Worm (Caenorhabditis elegans) whole organism, mixed stage, embryonic: ENCODE data around the gene pitr-1.

ENCODE experiments used
- bed-3 ChIP-seq: fragments of 200-800 bp; sonication (Bioruptor generic); optimal IDR thresholded peaks from 3 replicates; lab custom pipeline; 2018; ENCODE audit warnings: mild to moderate bottlenecking, missing genetic modification characterization, moderate library complexity, missing compliant biosample characterization
- lsy-2 ChIP-seq: fragments of 150-350 bp; optimal IDR thresholded peaks from 2 replicates; lab custom pipeline; 2014; ENCODE audit warnings: missing biosample characterization, missing genetic modification characterization
- nhr-76 ChIP-seq: sonication (generic microtip); optimal IDR thresholded peaks from 2 replicates; lab custom pipeline; 2017; ENCODE audit warnings: missing biosample characterization, missing genetic modification characterization
- snpc-4 ChIP-seq: fragments of 150-350 bp; optimal IDR thresholded peaks from 2 replicates; lab custom pipeline; 2014; ENCODE audit warnings: missing biosample characterization, missing genetic modification characterization
- unc-39 ChIP-seq: fragments of 150-350 bp; optimal IDR thresholded peaks from 2 replicates; lab custom pipeline; 2014; ENCODE audit warnings: missing biosample characterization, missing genetic modification characterization
- ztf-11 ChIP-seq: fragments of 150-350 bp; optimal IDR thresholded peaks from 2 replicates; lab custom pipeline; 2014; ENCODE audit warnings: missing biosample characterization, missing genetic modification characterization

DNA sequence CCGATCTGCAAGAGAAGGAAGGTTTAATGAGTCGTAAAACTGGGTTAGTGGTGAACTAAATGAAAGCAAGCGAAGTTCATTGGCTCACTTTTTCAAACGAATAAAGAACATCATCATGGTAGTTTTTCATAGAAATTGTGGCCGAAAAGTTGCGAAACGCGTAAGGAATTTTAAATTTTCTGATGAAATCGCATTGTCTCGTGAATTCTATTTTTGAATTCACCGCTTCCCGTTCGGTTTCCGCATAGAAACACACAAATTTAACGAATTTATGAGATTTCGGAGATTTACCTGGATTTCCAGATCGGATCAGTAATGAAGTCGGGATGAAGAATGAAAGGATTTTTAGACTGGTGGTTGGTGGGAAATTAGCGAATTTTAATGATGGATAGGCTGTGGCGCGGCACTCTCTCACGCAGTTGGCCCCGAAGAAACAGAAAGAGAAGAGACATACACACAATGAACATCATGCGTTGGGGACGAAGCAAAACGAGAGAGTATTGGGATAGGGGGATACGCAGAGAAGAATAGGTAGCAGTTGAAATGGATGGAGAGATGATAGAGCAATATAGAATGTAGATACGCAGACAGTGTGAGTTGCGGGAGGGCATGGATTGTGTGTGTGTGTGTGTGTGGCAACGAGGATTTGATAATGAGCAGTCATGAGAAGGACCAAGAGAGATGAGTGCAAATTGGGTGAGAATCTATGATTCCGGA is 6.9 kb upstream of the pitr-1 start:
- TF ChIP-seq bed-3 (GFP tag; lab: Kevin White, UChicago), result no peak
- TF ChIP-seq nhr-76 (tag; lab: Kevin White, UChicago), result no peak
- TF ChIP-seq lsy-2 (tag; lab: Kevin White, UChicago), result no peak
- TF ChIP-seq ztf-11 (tag; lab: Kevin White, UChicago), result no peak
- no peak for TF ChIP-seq snpc-4
- TF ChIP-seq unc-39, result no peak
